Worm (Caenorhabditis elegans): Measurements from ENCODE around the gene F54E2.9.

The F54E2.9 gene

DNA sequence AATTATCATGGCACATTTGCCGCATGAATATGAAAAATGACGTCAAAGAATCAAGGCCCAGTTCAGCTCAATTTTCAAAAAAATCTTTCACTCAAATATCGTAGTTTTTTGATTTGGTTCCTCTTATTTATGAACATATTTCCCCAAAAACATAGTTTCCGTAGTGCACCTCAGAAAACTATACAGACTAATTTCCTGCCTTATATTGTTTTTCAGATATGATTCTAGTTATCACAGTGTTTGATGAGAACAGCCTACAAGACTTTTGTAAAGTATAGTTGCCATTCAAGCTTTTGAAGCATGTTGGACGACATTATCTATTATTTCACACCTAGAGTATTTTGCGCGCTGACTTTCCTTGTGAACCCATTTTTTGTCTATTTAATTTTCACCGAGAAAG, 18.9 kb upstream of the F54E2.9 start, which contains the start of gene srj-50:
srj-50 (plus strand) TSS at position 301 of the 400 bp plus-strand sequence.
- TF ChIP-seq sptf-1 (tag; optimal IDR thresholded peaks at IDR 0.05) (no peak), lsy-2 (tag; optimal IDR thresholded peaks at IDR 0.05) (no peak), fkh-10 (GFP tag; optimal IDR thresholded peaks at IDR 0.05) (no peak)

DNA sequence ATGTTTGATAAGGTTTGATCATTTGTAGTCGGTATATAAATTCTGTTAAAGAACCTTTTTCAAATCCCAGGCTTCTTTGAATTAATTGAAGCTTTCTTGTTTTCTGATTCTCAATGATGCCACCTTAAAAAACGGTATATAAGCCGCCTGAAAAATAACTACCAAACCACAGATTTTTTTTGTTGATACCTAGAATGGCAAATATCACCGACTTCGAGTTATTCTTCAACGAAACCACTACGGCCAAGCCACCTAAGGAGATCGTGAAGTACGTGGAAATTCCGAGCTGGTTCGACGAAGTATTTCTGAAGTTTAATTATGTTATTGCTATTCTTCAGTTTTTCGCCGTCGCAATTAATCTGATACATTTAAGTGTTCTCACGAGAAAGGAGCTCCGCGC, 17.0 kb upstream of the F54E2.9 start, which contains the start of gene srw-2:
srw-2 (plus strand) TSS at position 62 of the 400 bp plus-strand sequence.
- TF ChIP-seq nhr-11 (tag; optimal IDR thresholded peaks at IDR 0.05) = no peak
- no peak for TF ChIP-seq pax-3 (tag; optimal IDR thresholded peaks at IDR 0.05)
- TF ChIP-seq lin-13 (GFP tag; optimal IDR thresholded peaks at IDR 0.05) = no peak
- TF ChIP-seq nhr-237 (tag; optimal IDR thresholded peaks at IDR 0.05) = no peak
- TF ChIP-seq lir-3 (tag; optimal IDR thresholded peaks at IDR 0.05; ENCODE audit: poor library complexity) = no peak
- TF ChIP-seq unc-62 (GFP tag; optimal IDR thresholded peaks at IDR 0.05) = no peak
- TF ChIP-seq unc-30 (tag; optimal IDR thresholded peaks at IDR 0.05) = no peak
- TF ChIP-seq snpc-4 (tag; optimal IDR thresholded peaks at IDR 0.05) = no peak
- no peak for TF ChIP-seq zip-4 (GFP tag; optimal IDR thresholded peaks at IDR 0.05)
- TF ChIP-seq nhr-47 (tag; optimal IDR thresholded peaks at IDR 0.05) = no peak
- TF ChIP-seq ztf-11 (tag; optimal IDR thresholded peaks at IDR 0.05) = no peak
- no peak for TF ChIP-seq fkh-10 (GFP tag; optimal IDR thresholded peaks at IDR 0.05)
- TF ChIP-seq blmp-1 (tag; optimal IDR thresholded peaks at IDR 0.05) = no peak
- no peak for TF ChIP-seq fkh-8 (tag; optimal IDR thresholded peaks at IDR 0.05)
- no peak for TF ChIP-seq elt-3 (tag; optimal IDR thresholded peaks at IDR 0.05)
- TF ChIP-seq nhr-12 (tag; optimal IDR thresholded peaks at IDR 0.05) = no peak
- TF ChIP-seq F16B12.6 (tag; optimal IDR thresholded peaks at IDR 0.05) = no peak
- no peak for TF ChIP-seq unc-98 (GFP tag; IDR thresholded peaks at IDR 0.05)
- no peak for TF ChIP-seq grh-1 (GFP tag; IDR thresholded peaks at IDR 0.05)

DNA sequence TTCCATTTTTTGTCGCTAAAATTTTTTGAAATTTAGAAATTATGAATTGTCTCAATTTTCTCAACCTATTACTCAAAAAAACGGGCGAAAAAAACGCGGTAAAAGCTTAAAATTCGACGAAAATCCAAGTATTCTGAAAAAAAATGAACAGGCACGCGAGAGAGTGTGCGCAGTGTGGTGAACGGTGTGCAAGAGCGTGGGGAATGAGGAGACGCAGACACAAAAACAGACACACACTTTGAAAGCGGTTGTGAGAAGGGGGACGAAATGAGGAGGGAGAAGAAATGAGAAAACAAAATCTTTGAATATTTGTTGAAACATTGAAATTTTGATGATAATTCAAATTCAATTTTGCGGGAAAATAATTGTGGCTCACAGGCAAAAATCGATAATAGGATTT, 13.0 kb upstream of the F54E2.9 start, which contains the start of gene T03D3.5:
T03D3.5 (minus strand) TSS at position 21 of the 400 bp plus-strand sequence.
- TF ChIP-seq lin-35 (GFP tag; optimal IDR thresholded peaks at IDR 0.05) (no peak), dpl-1 (GFP tag; optimal IDR thresholded peaks at IDR 0.05) (peak in 2 of 3 experiments; percentile 19 to 20), efl-1 (optimal IDR thresholded peaks at IDR 0.05) (peak; percentile 61 to 65), efl-1 (GFP tag; optimal IDR thresholded peaks at IDR 0.05 in 1 of 2) (peak in 1 of 2 experiments; percentile 92)

DNA sequence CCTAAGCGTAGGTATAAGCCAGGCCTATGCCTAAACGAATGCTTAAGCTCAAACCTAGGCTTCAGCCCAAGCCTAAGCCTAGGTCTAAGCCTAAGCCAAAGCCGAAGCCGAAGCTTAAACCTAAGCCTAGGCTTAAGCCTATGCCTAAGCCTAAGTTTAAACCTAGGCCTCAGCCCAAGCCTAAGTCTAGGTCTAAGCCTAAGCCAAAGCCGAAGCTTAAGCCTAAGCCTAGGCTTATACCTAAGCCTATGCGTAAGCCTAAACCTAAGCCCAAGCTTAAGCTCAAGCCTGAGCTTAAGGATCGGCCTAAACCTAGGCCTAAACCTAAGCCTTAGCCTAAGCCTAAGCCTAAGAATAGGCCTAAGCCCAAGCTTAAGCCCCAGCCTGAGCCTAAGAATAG, 12.2 kb upstream of the F54E2.9 start:
- TF ChIP-seq lsy-2 (tag; optimal IDR thresholded peaks at IDR 0.05) = no peak
- TF ChIP-seq C04F5.9 (tag; optimal IDR thresholded peaks at IDR 0.05) = no peak
- no peak for TF ChIP-seq ets-5 (GFP tag; IDR thresholded peaks at IDR 0.05)
- no peak for TF ChIP-seq aly-2 (tag; optimal IDR thresholded peaks at IDR 0.05)
- TF ChIP-seq nhr-76 (tag; optimal IDR thresholded peaks at IDR 0.05) = no peak
- no peak for TF ChIP-seq ceh-88 (GFP tag; IDR thresholded peaks at IDR 0.05)
- TF ChIP-seq nhr-12 (tag; optimal IDR thresholded peaks at IDR 0.05) = no peak
- no peak for TF ChIP-seq blmp-1 (tag; optimal IDR thresholded peaks at IDR 0.05)
- TF ChIP-seq nhr-77 (tag; optimal IDR thresholded peaks at IDR 0.05) = no peak
- no peak for TF ChIP-seq F16B12.6 (tag; optimal IDR thresholded peaks at IDR 0.05)
- TF ChIP-seq nhr-90 (tag; optimal IDR thresholded peaks at IDR 0.05; ENCODE audit: poor library complexity) = no peak

DNA sequence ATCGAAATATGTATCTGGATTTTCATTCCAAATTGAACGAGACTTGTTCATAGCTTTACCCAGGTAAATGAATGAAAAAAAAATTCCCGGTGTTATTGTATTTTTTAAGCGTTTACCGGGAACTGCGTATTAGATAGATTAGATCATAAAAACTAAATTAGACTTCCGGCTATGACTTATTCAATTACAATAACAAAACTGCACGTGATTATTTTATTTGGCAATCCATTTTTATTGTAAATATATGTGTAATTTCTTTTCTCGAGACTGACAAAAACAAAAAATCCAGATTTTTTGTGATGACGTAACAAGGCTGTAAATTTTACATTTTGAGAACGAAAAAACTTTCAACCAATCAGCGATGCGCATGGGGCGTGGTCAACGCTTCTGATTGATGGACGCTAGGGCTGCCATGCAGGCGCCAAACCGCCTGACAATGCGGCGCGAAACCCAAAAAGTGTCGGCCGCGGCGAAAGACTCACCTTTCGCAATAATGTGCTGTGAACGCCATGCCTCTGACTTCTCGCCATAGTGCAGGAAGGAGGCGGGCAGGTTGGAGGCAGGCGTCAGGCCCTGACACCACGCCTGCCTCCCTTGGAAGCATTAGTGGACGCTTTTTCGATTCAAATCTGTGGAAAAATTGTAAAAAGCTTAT, 8.0 kb upstream of the F54E2.9 start, which contains the start of gene srh-36:
srh-36 (minus strand) TSS at position 51 of the 655 bp plus-strand sequence.
- no peak for TF ChIP-seq ama-1 (optimal IDR thresholded peaks at IDR 0.05)
- TF ChIP-seq elt-3 (tag; optimal IDR thresholded peaks at IDR 0.05) = no peak
- TF ChIP-seq snpc-4 (tag; optimal IDR thresholded peaks at IDR 0.05) = peak; percentile 29

All from whole organism, L1 larva.